Fruit fly (Drosophila melanogaster) whole organism, prepupa: Measurements from ENCODE around the gene scyl.
A peak's percentile ranks its signal among the peaks of the same experiment; 100 is the strongest.

Experiments
- Blimp-1 ChIP-seq: fragments of 200-800 bp; sonication (Bioruptor generic); optimal IDR thresholded peaks from 3 replicates; lab custom pipeline; 2017; ENCODE audit warnings: missing biosample characterization, missing genetic modification characterization, mild to moderate bottlenecking, moderate library complexity, missing genetic modification reagents
- CG10631 ChIP-seq: fragments of 200-800 bp; sonication (Bioruptor generic); optimal IDR thresholded peaks from 2 replicates; lab custom pipeline; 2016; ENCODE audit warnings: missing biosample characterization, missing genetic modification characterization
- CG11294 ChIP-seq: fragments of 200-800 bp; sonication (Bioruptor generic); IDR thresholded peaks from 2 replicates; pipeline ENCODE4 v1.3.6; 2022; ENCODE audit warnings: missing biosample characterization, missing genetic modification characterization
- CG11762 ChIP-seq: fragments of 200-800 bp; sonication (Bioruptor generic); optimal IDR thresholded peaks from 3 replicates; lab custom pipeline; 2016; ENCODE audit warnings: missing biosample characterization, missing genetic modification characterization; ENCODE audit not compliant: insufficient read depth
- CG15336 ChIP-seq: fragments of 200-800 bp; sonication (Bioruptor generic); IDR thresholded peaks from 2 replicates; pipeline ENCODE4 v1.3.6; 2022; ENCODE audit warnings: missing biosample characterization, missing genetic modification characterization
- CG1621 ChIP-seq: fragments of 200-800 bp; sonication (Bioruptor generic); optimal IDR thresholded peaks from 3 replicates; lab custom pipeline; 2018; ENCODE audit warnings: missing biosample characterization, mild to moderate bottlenecking, missing genetic modification characterization
- CG3032 ChIP-seq: fragments of 200-800 bp; optimal IDR thresholded peaks from 2 replicates; lab custom pipeline; 2019; ENCODE audit warnings: missing biosample characterization, mild to moderate bottlenecking, missing genetic modification characterization, moderate library complexity
- CG31627 ChIP-seq: fragments of 200-800 bp; sonication (Bioruptor generic); optimal IDR thresholded peaks from 3 replicates; lab custom pipeline; 2016; ENCODE audit warnings: missing biosample characterization, missing genetic modification characterization
- CG32006 ChIP-seq: fragments of 200-800 bp; sonication (Bioruptor generic); optimal IDR thresholded peaks from 3 replicates; lab custom pipeline; 2017; ENCODE audit warnings: missing biosample characterization, mild to moderate bottlenecking, missing genetic modification characterization
- CG4318 ChIP-seq: fragments of 200-800 bp; sonication (Bioruptor generic); optimal IDR thresholded peaks from 3 replicates; lab custom pipeline; 2017; ENCODE audit warnings: missing biosample characterization, mild to moderate bottlenecking, missing genetic modification characterization
- CG6163 ChIP-seq: fragments of 200-800 bp; sonication (Bioruptor generic); IDR thresholded peaks from 3 replicates; pipeline ENCODE4 v1.3.6; 2022; ENCODE audit warnings: missing biosample characterization, missing genetic modification characterization
- CG6276 ChIP-seq: fragments of 200-800 bp; sonication (Bioruptor generic); optimal IDR thresholded peaks from 2 replicates; lab custom pipeline; 2017; ENCODE audit warnings: missing biosample characterization, mild to moderate bottlenecking, missing genetic modification characterization
- CG6854 ChIP-seq: fragments of 200-800 bp; sonication (Bioruptor generic); optimal IDR thresholded peaks from 2 replicates; lab custom pipeline; 2017; ENCODE audit warnings: missing biosample characterization, mild to moderate bottlenecking, missing genetic modification characterization
- CG8119 ChIP-seq: fragments of 200-800 bp; sonication (Bioruptor generic); IDR thresholded peaks from 3 replicates; pipeline ENCODE4 v1.3.6; 2022; ENCODE audit warnings: missing biosample characterization, missing genetic modification characterization
- CG8319 ChIP-seq: fragments of 200-800 bp; sonication (Bioruptor generic); optimal IDR thresholded peaks from 3 replicates; lab custom pipeline; 2016; ENCODE audit warnings: missing biosample characterization, missing genetic modification characterization
- CG8632 ChIP-seq: fragments of 200-800 bp; sonication (Bioruptor generic); optimal IDR thresholded peaks from 3 replicates; lab custom pipeline; 2016; ENCODE audit warnings: missing biosample characterization, missing genetic modification characterization
- CG9139 ChIP-seq: fragments of 200-800 bp; sonication (Bioruptor generic); optimal IDR thresholded peaks from 3 replicates; lab custom pipeline; 2017; ENCODE audit warnings: missing biosample characterization, mild to moderate bottlenecking, missing genetic modification characterization
- Eip78C ChIP-seq: fragments of 200-800 bp; sonication (Bioruptor generic); peaks from one replicate; lab custom pipeline; 2016; ENCODE audit warnings: missing biosample characterization, missing genetic modification characterization
- Eip93F ChIP-seq: fragments of 200-800 bp; sonication (Bioruptor generic); optimal IDR thresholded peaks from 2 replicates; lab custom pipeline; 2016; ENCODE audit warnings: missing biosample characterization, mild to moderate bottlenecking, missing genetic modification characterization
- Ets21C ChIP-seq: fragments of 200-800 bp; sonication (Bioruptor generic); optimal IDR thresholded peaks from 3 replicates; lab custom pipeline; 2016; ENCODE audit warnings: missing biosample characterization, missing genetic modification characterization
- Gug ChIP-seq: fragments of 200-800 bp; sonication (Bioruptor generic); IDR thresholded peaks from 2 replicates; pipeline ENCODE4 v1.3.6; 2022; ENCODE audit warnings: missing biosample characterization, missing genetic modification characterization
- Hr38 ChIP-seq: sonication (Bioruptor generic); optimal IDR thresholded peaks from 2 replicates; lab custom pipeline; 2016; ENCODE audit warnings: missing biosample characterization, missing genetic modification characterization
- Lpt ChIP-seq: fragments of 200-800 bp; sonication (Bioruptor generic); optimal IDR thresholded peaks from 3 replicates; lab custom pipeline; 2016; ENCODE audit warnings: missing biosample characterization, missing genetic modification characterization
- Met ChIP-seq: fragments of 200-800 bp; sonication (Bioruptor generic); optimal IDR thresholded peaks from 3 replicates; lab custom pipeline; 2016; ENCODE audit warnings: missing biosample characterization, missing genetic modification characterization
- Smox ChIP-seq: fragments of 200-800 bp; sonication (Bioruptor generic); optimal IDR thresholded peaks from 3 replicates; lab custom pipeline; 2016; ENCODE audit warnings: missing biosample characterization, missing genetic modification characterization
- Sox102F ChIP-seq: fragments of 200-800 bp; sonication (Bioruptor generic); optimal IDR thresholded peaks from 2 replicates; lab custom pipeline; 2016; ENCODE audit warnings: missing biosample characterization, mild to moderate bottlenecking, missing genetic modification characterization
- Sox14 ChIP-seq: fragments of 200-800 bp; sonication (Bioruptor generic); optimal IDR thresholded peaks from 3 replicates; lab custom pipeline; 2016; ENCODE audit warnings: missing biosample characterization, missing genetic modification characterization
- Sox15 ChIP-seq: fragments of 200-800 bp; sonication (Bioruptor generic); optimal IDR thresholded peaks from 3 replicates; lab custom pipeline; 2016; ENCODE audit warnings: missing biosample characterization, missing genetic modification characterization
- achi ChIP-seq: fragments of 200-800 bp; sonication (Bioruptor generic); optimal IDR thresholded peaks from 3 replicates; lab custom pipeline; 2016; ENCODE audit warnings: missing biosample characterization, missing genetic modification characterization
- acj6 ChIP-seq: fragments of 200-800 bp; sonication (Bioruptor generic); optimal IDR thresholded peaks from 3 replicates; lab custom pipeline; 2016; ENCODE audit warnings: missing biosample characterization, missing genetic modification characterization
- cyc ChIP-seq: fragments of 200-800 bp; sonication (Bioruptor generic); optimal IDR thresholded peaks from 3 replicates; lab custom pipeline; 2016; ENCODE audit warnings: missing biosample characterization, missing genetic modification characterization
- dac ChIP-seq: fragments of 200-800 bp; sonication (Bioruptor generic); optimal IDR thresholded peaks from 2 replicates; lab custom pipeline; 2017; ENCODE audit warnings: missing biosample characterization, mild to moderate bottlenecking, missing genetic modification characterization
- eg ChIP-seq: fragments of 200-800 bp; sonication (Bioruptor generic); IDR thresholded peaks from 3 replicates; pipeline ENCODE4 v1.3.6; 2022; ENCODE audit warnings: missing biosample characterization, missing genetic modification characterization
- fkh ChIP-seq: fragments of 200-800 bp; sonication (Bioruptor generic); optimal IDR thresholded peaks from 3 replicates; lab custom pipeline; 2017; ENCODE audit warnings: missing biosample characterization, mild to moderate bottlenecking, missing genetic modification characterization, moderate library complexity
- net ChIP-seq: fragments of 200-800 bp; sonication (Bioruptor generic); optimal IDR thresholded peaks from 3 replicates; lab custom pipeline; 2016; ENCODE audit warnings: missing biosample characterization, missing genetic modification characterization
- pdm3 ChIP-seq: fragments of 200-800 bp; sonication (Bioruptor generic); optimal IDR thresholded peaks from 3 replicates; lab custom pipeline; 2016; ENCODE audit warnings: missing biosample characterization, missing genetic modification characterization
- salr ChIP-seq, 2 experiments: fragments of 200-800 bp; sonication (Bioruptor generic); optimal IDR thresholded peaks; 3 replicates each; lab custom pipeline; 2016 to 2018; ENCODE audit warnings: missing biosample characterization in 2 of 2, missing genetic modification characterization in 2 of 2, mild to moderate bottlenecking in 1 of 2
- spab ChIP-seq: fragments of 200-800 bp; sonication (Bioruptor generic); optimal IDR thresholded peaks from 2 replicates; lab custom pipeline; 2017; ENCODE audit warnings: missing biosample characterization, mild to moderate bottlenecking, missing genetic modification characterization, missing genetic modification reagents
- ss ChIP-seq, 2 experiments: fragments of 200-800 bp; sonication (Bioruptor generic); optimal IDR thresholded peaks; 2 replicates in 1 of 2; 3 replicates in 1 of 2; lab custom pipeline; 2017 to 2018; ENCODE audit warnings: mild to moderate bottlenecking in 2 of 2, missing biosample characterization in 2 of 2, missing genetic modification characterization in 2 of 2, moderate library complexity in 1 of 2
- svp ChIP-seq: fragments of 200-800 bp; sonication (Bioruptor generic); peaks from one replicate; lab custom pipeline; 2016; ENCODE audit warnings: missing biosample characterization, missing genetic modification characterization
- vri ChIP-seq: fragments of 200-800 bp; sonication (Bioruptor generic); optimal IDR thresholded peaks from 3 replicates; lab custom pipeline; 2016; ENCODE audit warnings: missing biosample characterization, mild to moderate bottlenecking, missing genetic modification characterization

scyl gene

dm6 chr3L:11298371-11299070 is 46.4 kb downstream of the scyl start (continued):
- TF ChIP-seq Met (GFP tag; lab: Kevin White, UChicago) = peak; percentile 33
- TF ChIP-seq vri (GFP tag; lab: Kevin White, UChicago) = no peak
- TF ChIP-seq svp (GFP tag; lab: Kevin White, UChicago) = peak; percentile 71
- no peak for TF ChIP-seq CG8119 (GFP tag; lab: Robert Waterston, UW)
- peak; percentile 67 for TF ChIP-seq CG10631 (GFP tag; lab: Kevin White, UChicago)
- no peak for TF ChIP-seq salr (GFP tag; optimal IDR thresholded peaks at IDR 0.05; lab: Kevin White, UChicago)
- peak; percentile 83 for TF ChIP-seq spab (GFP tag; lab: Kevin White, UChicago)
- no peak for TF ChIP-seq Sox15 (GFP tag; lab: Kevin White, UChicago)
- TF ChIP-seq Lpt (GFP tag; lab: Kevin White, UChicago) = peak; percentile 50
- TF ChIP-seq net (GFP tag; lab: Kevin White, UChicago) = no peak
- no peak for TF ChIP-seq dac
- peak; percentile 21 for TF ChIP-seq pdm3 (GFP tag; lab: Kevin White, UChicago)
- TF ChIP-seq CG8319 (GFP tag; lab: Kevin White, UChicago) = peak; percentile 66
- peak; percentile 8 for TF ChIP-seq CG31627 (GFP tag; lab: Kevin White, UChicago)
- TF ChIP-seq achi (GFP tag; lab: Kevin White, UChicago) = peak; percentile 44
- TF ChIP-seq acj6 (GFP tag; lab: Kevin White, UChicago) = peak; percentile 51
- TF ChIP-seq CG8632 (GFP tag; lab: Kevin White, UChicago) = peak; percentile 44
- TF ChIP-seq CG3032 (tag; lab: Kevin White, UChicago) = peak; percentile 81
- no peak for TF ChIP-seq fkh
- no peak for TF ChIP-seq CG6854
- TF ChIP-seq CG32006 (GFP tag; lab: Kevin White, UChicago) = peak; percentile 65
- TF ChIP-seq, all 60 proteins: peak for 43

- peak; percentile 53; the same call in 2 of the 3 replicates for TF ChIP-seq CG6163 (GFP tag; lab: Robert Waterston, UW)
- TF ChIP-seq CG6276 (GFP tag; lab: Kevin White, UChicago) = peak; percentile 39
- peak; percentile 5 for TF ChIP-seq Blimp-1
- no peak for TF ChIP-seq CG15336 (GFP tag; lab: Robert Waterston, UW)
- no peak for TF ChIP-seq CG11294 (GFP tag; lab: Robert Waterston, UW)
- TF ChIP-seq CG32006 (GFP tag; lab: Kevin White, UChicago) = peak; percentile 3
- TF ChIP-seq Gug (GFP tag; lab: Robert Waterston, UW) = peak; percentile 27; the same call in 1 of the 2 replicates
- TF ChIP-seq eg = 0 out of 3 replicates have a peak, but pooled peaks have one; percentile 14
Measured at dm6 chr3L:11299216-11299615, 47.1 kb downstream of the scyl start.

dm6 chr3L:11302906-11303305 is 50.8 kb downstream of the scyl start:
- no peak for TF ChIP-seq CG8119 (GFP tag; lab: Robert Waterston, UW)
- TF ChIP-seq fkh = no peak
- peak; percentile 23 for TF ChIP-seq Eip78C (GFP tag; lab: Kevin White, UChicago)
- peak; percentile 65 for TF ChIP-seq svp (GFP tag; lab: Kevin White, UChicago)

dm6 chr3L:11303414-11304205 is 51.5 kb downstream of the scyl start:
- TF ChIP-seq Smox (GFP tag; lab: Kevin White, UChicago) (peak; percentile 21), achi (GFP tag; lab: Kevin White, UChicago) (peak; percentile 18), CG11294 (GFP tag; lab: Robert Waterston, UW) (no peak), Sox102F (GFP tag; lab: Kevin White, UChicago) (no peak), acj6 (GFP tag; lab: Kevin White, UChicago) (peak; percentile 29), Eip93F (GFP tag; lab: Kevin White, UChicago) (no peak), cyc (no peak), salr (GFP tag; optimal IDR thresholded peaks at IDR 0.05; lab: Kevin White, UChicago) (no peak), dac (no peak), CG4318 (GFP tag; lab: Kevin White, UChicago) (no peak), Hr38 (GFP tag; lab: Kevin White, UChicago) (no peak), CG8119 (GFP tag; lab: Robert Waterston, UW) (no peak), CG15336 (GFP tag; lab: Robert Waterston, UW) (no peak), Met (GFP tag; lab: Kevin White, UChicago) (peak; percentile 14), CG11762 (GFP tag; lab: Kevin White, UChicago) (no peak), net (GFP tag; lab: Kevin White, UChicago) (no peak), Eip78C (GFP tag; lab: Kevin White, UChicago) (peak; percentile 53), Gug (GFP tag; lab: Robert Waterston, UW) (no peak), CG10631 (GFP tag; lab: Kevin White, UChicago) (no peak), Ets21C (GFP tag; lab: Kevin White, UChicago) (peak; percentile 8), ss (GFP tag; optimal IDR thresholded peaks at IDR 0.05; lab: Kevin White, UChicago) (no peak), Sox14 (GFP tag; lab: Kevin White, UChicago) (no peak), CG1621 (tag; lab: Kevin White, UChicago) (no peak), svp (GFP tag; lab: Kevin White, UChicago) (no peak), CG9139 (GFP tag; lab: Kevin White, UChicago) (no peak), CG31627 (GFP tag; lab: Kevin White, UChicago) (peak; percentile 36)
